Worm (Caenorhabditis elegans): ENCODE measurements around the gene W06H8.2.

Gene W06H8.2

DNA sequence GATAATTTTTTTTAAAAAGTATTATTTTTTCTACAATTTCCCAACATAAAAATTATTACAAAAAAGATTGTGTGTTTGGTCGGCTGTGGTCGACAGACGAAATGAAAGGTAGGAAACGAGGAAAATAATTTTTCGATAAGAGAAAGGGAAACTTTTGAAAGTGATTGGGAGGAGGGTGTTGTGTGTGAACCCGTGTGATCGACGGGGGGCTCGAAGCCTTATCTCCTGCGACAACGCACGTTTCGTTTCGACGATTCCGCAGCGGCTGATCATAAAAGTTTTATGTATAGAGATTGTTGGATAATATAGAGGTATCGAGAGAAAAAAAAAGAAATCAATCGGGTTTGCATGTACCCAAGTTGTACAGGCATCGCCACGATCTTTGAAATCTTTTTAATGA is 36.7 kb downstream of the W06H8.2 start (continued):
- TF ChIP-seq ztf-25 (GFP tag; IDR thresholded peaks at IDR 0.05): no peak
- no peak for TF ChIP-seq gei-17 (GFP tag; optimal IDR thresholded peaks at IDR 0.05)
- no peak for TF ChIP-seq attf-5 (GFP tag; optimal IDR thresholded peaks at IDR 0.05)
- TF ChIP-seq ztf-22 (GFP tag; optimal IDR thresholded peaks at IDR 0.05): peak; percentile 76
- no peak for TF ChIP-seq B0019.2 (GFP tag; conservative IDR thresholded peaks at IDR 0.05)
- TF ChIP-seq ceh-40 (GFP tag; IDR thresholded peaks at IDR 0.05): no peak
- TF ChIP-seq F23B12.7 (tag; optimal IDR thresholded peaks at IDR 0.05; ENCODE audit: insufficient read depth): no peak
- TF ChIP-seq madf-3 (GFP tag; IDR thresholded peaks at IDR 0.05): no peak
- no peak for TF ChIP-seq mel-28 (tag; optimal IDR thresholded peaks at IDR 0.05; ENCODE audit: borderline replicate concordance)
- peak; percentile 7 for TF ChIP-seq tbp1 (GFP tag; optimal IDR thresholded peaks at IDR 0.05)
- TF ChIP-seq lin-40 (tag; optimal IDR thresholded peaks at IDR 0.05): peak; percentile 13
- TF ChIP-seq nfyb-1 (GFP tag; IDR thresholded peaks at IDR 0.05): 0 out of 2 replicates have a peak, but pooled peaks have one; percentile 55

ce11 chrV:6244631-6245030 is 38.1 kb downstream of the W06H8.2 start:
- TF ChIP-seq ztf-6 (GFP tag; IDR thresholded peaks at IDR 0.05) (no peak), unc-130 (GFP tag; optimal IDR thresholded peaks at IDR 0.05) (no peak), akir-1 (GFP tag; optimal IDR thresholded peaks at IDR 0.05) (no peak), lir-1 (GFP tag; conservative IDR thresholded peaks at IDR 0.05) (no peak), lin-40 (tag; optimal IDR thresholded peaks at IDR 0.05) (no peak), nhr-120 (GFP tag; IDR thresholded peaks at IDR 0.05) (no peak), D2030.7 (GFP tag; IDR thresholded peaks at IDR 0.05) (no peak), rec-8 (tag; optimal IDR thresholded peaks at IDR 0.05) (no peak), ccch-3 (GFP tag; optimal IDR thresholded peaks at IDR 0.05) (no peak), aptf-2 (GFP tag; conservative IDR thresholded peaks at IDR 0.05) (no peak), mel-28 (tag; optimal IDR thresholded peaks at IDR 0.05; ENCODE audit: borderline replicate concordance) (no peak)

DNA sequence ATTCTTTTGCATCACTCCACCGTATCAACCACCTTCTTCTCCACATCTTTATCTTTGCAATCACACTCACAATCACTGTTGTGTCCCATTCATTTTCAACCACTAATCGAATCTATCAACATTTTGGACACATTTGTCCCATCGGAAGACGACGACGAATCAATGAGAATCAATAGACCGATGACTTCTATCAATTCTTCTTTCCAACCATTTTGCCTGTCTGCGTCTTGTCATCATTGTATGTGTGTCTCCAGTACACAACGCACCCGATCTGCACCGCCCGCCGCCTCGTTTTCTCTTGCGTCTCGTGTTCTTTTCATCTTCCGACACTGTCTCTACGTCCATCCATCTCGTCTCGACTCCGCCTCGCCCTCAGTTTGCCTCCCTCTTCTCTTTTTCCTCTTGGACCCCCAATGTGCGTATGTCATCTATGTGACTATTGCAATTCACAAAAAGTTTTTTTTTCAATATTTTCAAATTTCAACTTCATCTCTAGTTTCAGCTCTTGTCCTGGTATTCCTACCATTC is 40.0 kb downstream of the W06H8.2 start, which contains the start of gene dmd-7:
Gene dmd-7, plus strand, starts transcription at position 478 of the 528 bp plus-strand sequence.
- TF ChIP-seq Y53G8AR.9 (GFP tag; conservative IDR thresholded peaks at IDR 0.05) (0 out of 2 replicates have a peak, but pooled peaks have one; percentile 15), B0019.2 (GFP tag; conservative IDR thresholded peaks at IDR 0.05) (no peak), dox-1 (GFP tag; IDR thresholded peaks at IDR 0.05) (peak; percentile 67), ztf-18 (tag; optimal IDR thresholded peaks at IDR 0.05) (peak; percentile 8), K11D2.4 (GFP tag; IDR thresholded peaks at IDR 0.05) (peak; percentile 76), hmg-1.2 (GFP tag; IDR thresholded peaks at IDR 0.05) (peak; percentile 57; the same call in 1 of the 2 replicates), somi-1 (GFP tag; optimal IDR thresholded peaks at IDR 0.05) (peak; percentile 94), ztf-22 (GFP tag; optimal IDR thresholded peaks at IDR 0.05) (no peak), F37B4.10 (GFP tag; IDR thresholded peaks at IDR 0.05) (no peak), C06A6.2 (GFP tag; conservative IDR thresholded peaks at IDR 0.05) (peak; percentile 79), attf-5 (GFP tag; optimal IDR thresholded peaks at IDR 0.05) (peak; percentile 54), atf-7 (tag; optimal IDR thresholded peaks at IDR 0.05) (peak; percentile 75), tlf-1 (GFP tag; optimal IDR thresholded peaks at IDR 0.05) (peak; percentile 3), snpc-4 (GFP tag; optimal IDR thresholded peaks at IDR 0.05) (no peak), snpc-4 (tag; optimal IDR thresholded peaks at IDR 0.05) (peak in 2 of 4 experiments; percentile 18 to 47), egrh-3 (GFP tag; IDR thresholded peaks at IDR 0.05) (0 out of 2 replicates have a peak, but pooled peaks have one; percentile 7), ztf-26 (tag; optimal IDR thresholded peaks at IDR 0.05) (peak; percentile 90), ceh-27 (GFP tag; optimal IDR thresholded peaks at IDR 0.05) (peak; percentile 66), K12H6.12 (tag; optimal IDR thresholded peaks at IDR 0.05) (peak; percentile 65), unc-62 (GFP tag; optimal IDR thresholded peaks at IDR 0.05) (peak; percentile 71), gei-17 (GFP tag; optimal IDR thresholded peaks at IDR 0.05) (peak; percentile 62), chd-7 (tag; optimal IDR thresholded peaks at IDR 0.05) (peak; percentile 85), rcor-1 (GFP tag; IDR thresholded peaks at IDR 0.05) (0 out of 2 replicates have a peak, but pooled peaks have one; percentile 36), madf-10 (tag; optimal IDR thresholded peaks at IDR 0.05) (peak; percentile 83), B0035.1 (tag; optimal IDR thresholded peaks at IDR 0.05) (peak; percentile 27), lin-54 (GFP tag; optimal IDR thresholded peaks at IDR 0.05) (peak; percentile 34), F22D6.2 (tag; optimal IDR thresholded peaks at IDR 0.05) (peak; percentile 62), tbp1 (GFP tag; optimal IDR thresholded peaks at IDR 0.05) (peak; percentile 56), zfh-2 (GFP tag; conservative IDR thresholded peaks at IDR 0.05) (peak; percentile 92)
